Worm (Caenorhabditis elegans): ENCODE results near the gene tbx-31.

tbx-31 gene

ce11 chrX:1630881-1631516, 43.0 kb downstream of the tbx-31 start, which contains the start of gene ZK380.2:
Gene ZK380.2 (plus strand): TSS chrX:1631466.
- TF ChIP-seq tab-1 (GFP tag; IDR thresholded peaks at IDR 0.05) (no peak), ref-1 (GFP tag; conservative IDR thresholded peaks at IDR 0.05) (no peak), flt-1 (GFP tag; IDR thresholded peaks at IDR 0.05) (no peak), cog-1 (tag; optimal IDR thresholded peaks at IDR 0.05) (no peak), klf-2 (GFP tag; conservative IDR thresholded peaks at IDR 0.05) (no peak), ztf-29 (GFP tag; IDR thresholded peaks at IDR 0.05) (no peak), med-1 (GFP tag; optimal IDR thresholded peaks at IDR 0.05; ENCODE audit: insufficient read depth) (no peak), T22C8.4 (GFP tag; IDR thresholded peaks at IDR 0.05) (no peak), ztf-23 (GFP tag; IDR thresholded peaks at IDR 0.05) (no peak)

DNA sequence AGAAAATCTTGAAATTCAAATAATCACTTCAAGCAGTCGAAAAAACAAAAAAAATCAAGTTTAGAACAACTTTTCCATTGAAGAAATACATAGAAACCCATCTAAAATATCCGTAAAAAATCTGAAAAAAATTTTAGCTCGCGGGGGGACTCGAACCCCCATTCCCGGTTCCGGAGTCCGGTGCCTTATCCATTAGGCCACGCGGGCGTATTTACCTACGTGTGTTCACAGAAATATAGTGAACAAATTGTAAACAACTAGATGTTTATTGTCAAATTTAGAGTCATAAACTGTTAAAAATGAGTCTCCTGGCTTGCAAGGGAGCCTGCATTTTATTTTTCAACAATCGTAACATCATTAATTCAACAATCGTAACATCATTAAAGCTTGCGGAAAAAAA, 44.2 kb downstream of the tbx-31 start:
- TF ChIP-seq ztf-29 (GFP tag; IDR thresholded peaks at IDR 0.05) (no peak), klf-2 (GFP tag; conservative IDR thresholded peaks at IDR 0.05) (no peak), cog-1 (tag; optimal IDR thresholded peaks at IDR 0.05) (no peak), T22C8.4 (GFP tag; IDR thresholded peaks at IDR 0.05) (no peak), flt-1 (GFP tag; IDR thresholded peaks at IDR 0.05) (no peak), ref-1 (GFP tag; conservative IDR thresholded peaks at IDR 0.05) (no peak), ztf-23 (GFP tag; IDR thresholded peaks at IDR 0.05) (no peak)

ce11 chrX:1627837-1628236, 46.1 kb downstream of the tbx-31 start, which contains the start of gene fbxb-58:
Gene fbxb-58 (plus strand): TSS chrX:1628137.
- TF ChIP-seq T22C8.4 (GFP tag; IDR thresholded peaks at IDR 0.05) (no peak), ref-1 (GFP tag; conservative IDR thresholded peaks at IDR 0.05) (no peak), flt-1 (GFP tag; IDR thresholded peaks at IDR 0.05) (no peak), med-1 (GFP tag; optimal IDR thresholded peaks at IDR 0.05; ENCODE audit: insufficient read depth) (no peak), ztf-29 (GFP tag; IDR thresholded peaks at IDR 0.05) (no peak), tab-1 (GFP tag; IDR thresholded peaks at IDR 0.05) (no peak), klf-2 (GFP tag; conservative IDR thresholded peaks at IDR 0.05) (no peak), ztf-23 (GFP tag; IDR thresholded peaks at IDR 0.05) (no peak), cog-1 (tag; optimal IDR thresholded peaks at IDR 0.05) (no peak)

DNA sequence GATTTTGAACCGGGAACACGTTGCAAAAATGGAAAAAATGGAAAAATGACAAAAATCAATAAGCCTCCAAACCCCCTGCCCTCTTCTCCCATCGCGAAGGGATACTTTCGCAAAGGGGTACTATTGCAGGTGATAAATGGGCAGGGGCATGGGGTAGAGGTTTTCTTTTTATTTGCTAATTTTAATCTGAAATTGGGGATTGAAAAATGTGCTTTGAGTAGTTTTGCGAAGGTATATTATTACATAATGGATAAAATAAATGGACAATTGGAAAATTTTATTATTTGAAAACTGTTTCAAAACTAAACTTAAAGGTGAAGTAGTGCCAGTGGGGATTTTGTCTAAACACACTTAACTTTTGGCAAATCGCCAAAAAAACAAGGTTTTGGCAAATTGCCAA, 46.9 kb downstream of the tbx-31 start:
- peak; percentile 91 for TF ChIP-seq ztf-23 (GFP tag; IDR thresholded peaks at IDR 0.05)
- peak; percentile 67 for TF ChIP-seq klf-2 (GFP tag; conservative IDR thresholded peaks at IDR 0.05)
- TF ChIP-seq flt-1 (GFP tag; IDR thresholded peaks at IDR 0.05) = peak; percentile 82
- no peak for TF ChIP-seq ref-1 (GFP tag; conservative IDR thresholded peaks at IDR 0.05)
- TF ChIP-seq med-1 (GFP tag; optimal IDR thresholded peaks at IDR 0.05; ENCODE audit: insufficient read depth) = peak; percentile 26
- peak; percentile 99 for TF ChIP-seq T22C8.4 (GFP tag; IDR thresholded peaks at IDR 0.05)
- no peak for TF ChIP-seq ztf-29 (GFP tag; IDR thresholded peaks at IDR 0.05)
- no peak for TF ChIP-seq tab-1 (GFP tag; IDR thresholded peaks at IDR 0.05)
- peak; percentile 92 for TF ChIP-seq cog-1 (tag; optimal IDR thresholded peaks at IDR 0.05)

DNA sequence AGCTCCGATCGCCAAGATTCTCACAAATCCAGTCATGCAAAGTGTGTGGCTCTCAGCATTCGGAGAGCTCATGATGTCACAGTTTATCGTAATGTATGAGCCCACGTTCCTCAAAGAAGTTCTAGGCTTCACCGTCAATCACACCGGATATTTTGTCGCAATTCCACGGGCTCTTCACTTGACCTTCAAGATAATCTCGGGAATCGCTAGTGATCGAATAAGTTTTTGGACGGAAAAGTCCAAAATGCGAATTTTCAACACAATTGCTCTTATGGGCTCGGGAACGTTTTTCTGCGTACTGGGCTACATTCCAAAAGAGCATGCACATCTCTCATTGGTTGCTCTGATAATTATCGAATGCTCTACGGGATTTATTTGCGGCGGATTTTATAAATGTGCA, 50.9 kb downstream of the tbx-31 start:
- TF ChIP-seq flt-1 (GFP tag; IDR thresholded peaks at IDR 0.05) (no peak), ztf-29 (GFP tag; IDR thresholded peaks at IDR 0.05) (no peak), med-1 (GFP tag; optimal IDR thresholded peaks at IDR 0.05; ENCODE audit: insufficient read depth) (no peak), tab-1 (GFP tag; IDR thresholded peaks at IDR 0.05) (no peak), ztf-23 (GFP tag; IDR thresholded peaks at IDR 0.05) (no peak), ref-1 (GFP tag; conservative IDR thresholded peaks at IDR 0.05) (no peak), cog-1 (tag; optimal IDR thresholded peaks at IDR 0.05) (no peak), T22C8.4 (GFP tag; IDR thresholded peaks at IDR 0.05) (no peak)
